Worm (Caenorhabditis elegans) whole organism, L4 larva: ENCODE results near the gene C15H9.4.

ENCODE experiments used
- D1046.2 ChIP-seq: fragments of 200-800 bp; sonication (Bioruptor generic); IDR thresholded peaks from 2 replicates; pipeline ENCODE4 v1.3.6; 2022; ENCODE audit warnings: missing genetic modification characterization, missing compliant biosample characterization
- F10B5.3 ChIP-seq: sonication (generic microtip); optimal IDR thresholded peaks from 2 replicates; lab custom pipeline; 2016; ENCODE audit warnings: mild to moderate bottlenecking, missing genetic modification characterization, missing compliant biosample characterization
- F37D6.2 ChIP-seq: sonication (generic microtip); optimal IDR thresholded peaks from 2 replicates; lab custom pipeline; 2016; ENCODE audit warnings: mild to moderate bottlenecking, missing genetic modification characterization, missing compliant biosample characterization
- F44E2.7 ChIP-seq: fragments of 200-800 bp; sonication (Bioruptor generic); IDR thresholded peaks from 2 replicates; pipeline ENCODE4 v2.1.2; 2022; ENCODE audit warnings: missing genetic modification characterization, missing compliant biosample characterization
- R02D3.7 ChIP-seq: fragments of 150-350 bp; sonication (generic microtip); optimal IDR thresholded peaks from 3 replicates; lab custom pipeline; 2014; ENCODE audit warnings: missing biosample characterization, missing genetic modification characterization
- T26A8.4 ChIP-seq: fragments of 200-800 bp; sonication (Bioruptor generic); IDR thresholded peaks from 2 replicates; pipeline ENCODE4 v1.3.6; 2022; ENCODE audit warnings: missing genetic modification characterization, missing compliant biosample characterization
- Y105C5A.15 ChIP-seq: fragments of 200-800 bp; sonication (Bioruptor generic); IDR thresholded peaks from 2 replicates; pipeline ENCODE4 v1.3.6; 2022; ENCODE audit warnings: missing genetic modification characterization, missing compliant biosample characterization
- Y48G9A.11 ChIP-seq: fragments of 200-800 bp; sonication (Bioruptor generic); IDR thresholded peaks from 2 replicates; pipeline ENCODE4 v1.3.6; 2022; ENCODE audit warnings: missing genetic modification reagents, missing genetic modification characterization, missing compliant biosample characterization
- Y75B8A.6 ChIP-seq: fragments of 200-800 bp; sonication (Bioruptor generic); IDR thresholded peaks from 2 replicates; pipeline ENCODE4 v1.3.6; 2022; ENCODE audit warnings: missing genetic modification reagents, missing genetic modification characterization, missing compliant biosample characterization
- ZK337.2 ChIP-seq: fragments of 200-800 bp; sonication (Bioruptor generic); IDR thresholded peaks from 2 replicates; pipeline ENCODE4 v1.3.6; 2022; ENCODE audit warnings: missing genetic modification reagents, missing genetic modification characterization, missing compliant biosample characterization
- aha-1 ChIP-seq: fragments of 150-350 bp; peaks from one replicate; lab custom pipeline; 2014; ENCODE audit warnings: missing biosample characterization, missing genetic modification characterization
- arid-1 ChIP-seq: fragments of 200-800 bp; sonication (Bioruptor generic); conservative IDR thresholded peaks from 2 replicates; pipeline ENCODE4 v1.3.6; 2022; ENCODE audit warnings: missing genetic modification reagents, missing genetic modification characterization, missing compliant biosample characterization
- attf-4 ChIP-seq: sonication (generic microtip); optimal IDR thresholded peaks from 3 replicates; lab custom pipeline; 2017; ENCODE audit warnings: missing biosample characterization, missing genetic modification characterization
- ceh-44 ChIP-seq: fragments of 200-800 bp; sonication (Bioruptor generic); IDR thresholded peaks from 2 replicates; pipeline ENCODE4 v1.3.6; 2022; ENCODE audit warnings: missing genetic modification reagents, missing genetic modification characterization, missing compliant biosample characterization
- ceh-62 ChIP-seq: sonication (generic microtip); optimal IDR thresholded peaks from 2 replicates; lab custom pipeline; 2017; ENCODE audit warnings: missing biosample characterization, missing genetic modification characterization
- ceh-82 ChIP-seq: sonication (generic microtip); optimal IDR thresholded peaks from 2 replicates; lab custom pipeline; 2017; ENCODE audit warnings: missing biosample characterization, missing genetic modification characterization
- ctbp-1 ChIP-seq: fragments of 200-800 bp; sonication (Bioruptor generic); IDR thresholded peaks from 2 replicates; pipeline ENCODE4 v1.3.6; 2022; ENCODE audit warnings: missing genetic modification reagents, missing genetic modification characterization, missing compliant biosample characterization
- daf-16 ChIP-seq, 3 experiments: sonication (generic microtip); optimal IDR thresholded peaks; 2 replicates each; lab custom pipeline; 2016 to 2017; ENCODE audit warnings: missing genetic modification characterization in 3 of 3, missing genetic modification reagents in 3 of 3, mild to moderate bottlenecking in 2 of 3, missing compliant biosample characterization in 2 of 3, missing biosample characterization in 1 of 3, moderate library complexity in 1 of 3
- dmd-6 ChIP-seq: fragments of 200-800 bp; sonication (Bioruptor generic); IDR thresholded peaks from 2 replicates; pipeline ENCODE4 v1.3.6; 2022; ENCODE audit warnings: missing genetic modification reagents, missing genetic modification characterization, missing compliant biosample characterization
- dve-1 ChIP-seq: sonication (generic microtip); optimal IDR thresholded peaks from 2 replicates; lab custom pipeline; 2017; ENCODE audit warnings: antibody characterized with exemption, mild to moderate bottlenecking, missing genetic modification characterization, missing compliant biosample characterization; ENCODE audit not compliant: insufficient read depth
- egl-43 ChIP-seq: fragments of 200-800 bp; sonication (Bioruptor generic); IDR thresholded peaks from 2 replicates; pipeline ENCODE4 v1.3.6; 2022; ENCODE audit warnings: missing genetic modification reagents, missing genetic modification characterization, missing compliant biosample characterization
- hmg-1.1 ChIP-seq: fragments of 200-800 bp; sonication (Bioruptor generic); IDR thresholded peaks from 2 replicates; pipeline ENCODE4 v1.3.6; 2022; ENCODE audit warnings: missing genetic modification reagents, missing genetic modification characterization, missing compliant biosample characterization
- jun-1 ChIP-seq: fragments of 150-350 bp; optimal IDR thresholded peaks from 2 replicates; lab custom pipeline; 2014; ENCODE audit warnings: missing biosample characterization, missing genetic modification reagents, missing genetic modification characterization
- lim-7 ChIP-seq: fragments of 200-800 bp; sonication (Bioruptor generic); IDR thresholded peaks from 2 replicates; pipeline ENCODE4 v1.3.6; 2022; ENCODE audit warnings: missing genetic modification characterization, missing compliant biosample characterization
- lin-38 ChIP-seq: fragments of 200-800 bp; sonication (Bioruptor generic); IDR thresholded peaks from 2 replicates; pipeline ENCODE4 v1.3.6; 2022; ENCODE audit warnings: missing genetic modification reagents, missing genetic modification characterization, missing compliant biosample characterization
- madf-9 ChIP-seq: fragments of 200-800 bp; sonication (Bioruptor generic); conservative IDR thresholded peaks from 2 replicates; pipeline ENCODE4 v1.3.6; 2022; ENCODE audit warnings: missing genetic modification reagents, missing genetic modification characterization, missing compliant biosample characterization
- mdt-29 ChIP-seq: fragments of 200-800 bp; sonication (Bioruptor generic); IDR thresholded peaks from 2 replicates; pipeline ENCODE4 v1.3.6; 2022; ENCODE audit warnings: missing genetic modification reagents, missing genetic modification characterization, missing compliant biosample characterization
- mep-1 ChIP-seq: fragments of 150-350 bp; sonication (generic microtip); optimal IDR thresholded peaks from 3 replicates; lab custom pipeline; 2014; ENCODE audit warnings: missing biosample characterization, missing genetic modification characterization
- mes-2 ChIP-seq: sonication (generic microtip); optimal IDR thresholded peaks from 2 replicates; lab custom pipeline; 2016; ENCODE audit warnings: missing genotype, mild to moderate bottlenecking, missing genetic modification characterization, missing compliant biosample characterization; ENCODE audit not compliant: poor library complexity, severe bottlenecking
- nhr-237 ChIP-seq: sonication (generic microtip); optimal IDR thresholded peaks from 2 replicates; lab custom pipeline; 2017; ENCODE audit warnings: missing biosample characterization, missing genetic modification characterization
- nhr-41 ChIP-seq: fragments of 200-800 bp; sonication (Bioruptor generic); IDR thresholded peaks from 2 replicates; pipeline ENCODE4 v1.3.6; 2022; ENCODE audit warnings: missing genetic modification reagents, missing genetic modification characterization, missing compliant biosample characterization
- nhr-48 ChIP-seq: sonication (generic microtip); optimal IDR thresholded peaks from 2 replicates; lab custom pipeline; 2016; ENCODE audit warnings: mild to moderate bottlenecking, missing genetic modification characterization, missing compliant biosample characterization
- nhr-6 ChIP-seq: fragments of 150-350 bp; optimal IDR thresholded peaks from 2 replicates; lab custom pipeline; 2014; ENCODE audit warnings: missing biosample characterization, missing genetic modification characterization
- nhr-76 ChIP-seq: fragments of 150-350 bp; optimal IDR thresholded peaks from 2 replicates; lab custom pipeline; 2014; ENCODE audit warnings: missing biosample characterization, missing genetic modification characterization
- nhr-77 ChIP-seq: fragments of 150-350 bp; optimal IDR thresholded peaks from 2 replicates; lab custom pipeline; 2014; ENCODE audit warnings: missing biosample characterization, missing genetic modification characterization
- pha-4 ChIP-seq, 2 experiments: fragments of 150-350 bp in 1 of 2; fragments of 200-800 bp in 1 of 2; sonication (Bioruptor generic) in 1 of 2; IDR thresholded peaks in 1 of 2; optimal IDR thresholded peaks in 1 of 2; 2 replicates each; pipeline versions ENCODE4 v1.3.6 to Lab custom; 2014 to 2022; ENCODE audit warnings: missing genetic modification characterization in 2 of 2, missing genetic modification reagents in 2 of 2, missing biosample characterization in 1 of 2, missing compliant biosample characterization in 1 of 2
- php-3 ChIP-seq: fragments of 200-800 bp; sonication (Bioruptor generic); IDR thresholded peaks from 2 replicates; pipeline ENCODE4 v1.3.6; 2022; ENCODE audit warnings: missing genetic modification reagents, missing genetic modification characterization, missing compliant biosample characterization
- pqm-1 ChIP-seq: sonication (generic microtip); optimal IDR thresholded peaks from 2 replicates; lab custom pipeline; 2017; ENCODE audit warnings: missing biosample characterization, missing genetic modification characterization
- saeg-2 ChIP-seq: fragments of 200-800 bp; sonication (Bioruptor generic); IDR thresholded peaks from 2 replicates; pipeline ENCODE4 v1.3.6; 2022; ENCODE audit warnings: missing genetic modification reagents, missing genetic modification characterization, missing compliant biosample characterization
- snpc-1.2 ChIP-seq: fragments of 200-800 bp; sonication (Bioruptor generic); IDR thresholded peaks from 2 replicates; pipeline ENCODE4 v1.3.6; 2022; ENCODE audit warnings: missing genetic modification reagents, missing genetic modification characterization, missing compliant biosample characterization
- snpc-4 ChIP-seq: fragments of 150-350 bp; optimal IDR thresholded peaks from 2 replicates; lab custom pipeline; 2014; ENCODE audit warnings: missing biosample characterization, missing genetic modification characterization
- spr-1 ChIP-seq: sonication (generic microtip); optimal IDR thresholded peaks from 2 replicates; lab custom pipeline; 2016; ENCODE audit warnings: mild to moderate bottlenecking, missing genetic modification characterization, missing compliant biosample characterization
- tag-97 ChIP-seq: fragments of 200-800 bp; sonication (Bioruptor generic); IDR thresholded peaks from 2 replicates; pipeline ENCODE4 v1.3.6; 2022; ENCODE audit warnings: missing genetic modification characterization, missing compliant biosample characterization
- zip-2 ChIP-seq: fragments of 150-350 bp; optimal IDR thresholded peaks from 2 replicates; lab custom pipeline; 2014; ENCODE audit warnings: missing biosample characterization, missing genetic modification characterization
- ztf-11 ChIP-seq: fragments of 150-350 bp; optimal IDR thresholded peaks from 2 replicates; lab custom pipeline; 2014; ENCODE audit warnings: missing biosample characterization, missing genetic modification characterization
- ztf-7 ChIP-seq: fragments of 150-350 bp; optimal IDR thresholded peaks from 2 replicates; lab custom pipeline; 2014; ENCODE audit warnings: missing biosample characterization, missing genetic modification characterization

The C15H9.4 gene

DNA sequence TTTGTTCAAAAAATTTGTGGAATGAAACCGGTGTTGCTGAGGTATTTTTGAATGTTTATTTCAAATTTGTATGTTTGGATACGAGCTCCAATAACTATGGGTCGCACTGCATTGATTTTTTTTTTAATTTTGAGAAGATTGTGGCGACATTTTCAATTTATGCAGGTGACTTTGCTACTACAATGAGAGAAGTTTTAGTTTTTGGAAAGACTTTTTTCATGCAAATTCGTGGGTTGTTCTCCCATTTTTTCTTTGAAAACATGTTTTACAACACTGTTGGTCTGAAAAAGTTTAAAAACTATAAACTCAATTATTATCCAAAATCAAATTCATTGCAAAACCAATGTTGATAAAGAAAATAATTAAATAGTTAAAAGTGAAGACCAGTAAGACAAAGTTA lies 8.7 kb upstream of the C15H9.4 start (continued):
- TF ChIP-seq spr-1 (tag; lab: Kevin White, UChicago): no peak
- TF ChIP-seq pha-4 (GFP tag; IDR thresholded peaks at IDR 0.05; lab: Robert Waterston, UW): peak; percentile 59; the same call in 1 of the 2 replicates
- no peak for TF ChIP-seq pha-4 (tag; optimal IDR thresholded peaks at IDR 0.05; lab: Kevin White, UChicago)
- TF ChIP-seq nhr-6 (tag; lab: Kevin White, UChicago): no peak
- peak; percentile 59 for TF ChIP-seq mes-2 (tag; lab: Kevin White, UChicago)
- no peak for TF ChIP-seq Y105C5A.15 (GFP tag; lab: Robert Waterston, UW)
- TF ChIP-seq dve-1 (tag; lab: Kevin White, UChicago): peak; percentile 75
- TF ChIP-seq lin-38 (GFP tag; lab: Robert Waterston, UW): peak; percentile 38
- TF ChIP-seq dmd-6 (GFP tag; lab: Robert Waterston, UW): peak; percentile 26
- no peak for TF ChIP-seq tag-97
- TF ChIP-seq lim-7 (GFP tag; lab: Robert Waterston, UW): 0 out of 2 replicates have a peak, but pooled peaks have one; percentile 30
- peak; percentile 45 for TF ChIP-seq nhr-77
- peak; percentile 21 for TF ChIP-seq nhr-48

DNA sequence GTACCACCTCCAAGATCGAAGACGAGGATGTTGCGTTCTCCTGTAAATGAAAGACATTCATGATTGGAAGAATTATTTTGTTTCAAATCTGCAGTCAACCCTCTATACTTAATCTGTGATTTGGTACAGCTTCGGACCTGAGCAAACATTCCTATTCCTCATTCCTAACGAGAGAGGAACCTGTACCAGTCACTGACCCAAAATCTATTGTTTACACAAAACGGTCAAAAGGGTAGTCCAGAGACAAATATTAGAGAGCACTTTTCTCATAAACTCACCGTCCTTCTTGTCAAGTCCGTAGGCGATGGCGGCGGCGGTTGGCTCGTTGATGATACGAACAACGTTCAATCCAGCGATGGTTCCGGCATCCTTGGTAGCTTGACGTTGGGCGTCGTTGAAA lies 6.7 kb upstream of the C15H9.4 start:
- TF ChIP-seq T26A8.4 (GFP tag; lab: Robert Waterston, UW) (no peak), ztf-7 (tag; lab: Kevin White, UChicago) (no peak), saeg-2 (no peak), aha-1 (tag; lab: Kevin White, UChicago) (peak; percentile 95), daf-16 (GFP tag; optimal IDR thresholded peaks at IDR 0.05; lab: Kevin White, UChicago) (no peak), daf-16 (tag; optimal IDR thresholded peaks at IDR 0.05; lab: Kevin White, UChicago) (peak; percentile 7)

ce11 chrX:6091967-6092366 lies 5.5 kb upstream of the C15H9.4 start, which contains the start of gene hsp-3:
Gene hsp-3 (minus strand): TSS chrX:6092124.
- peak; percentile 95 for TF ChIP-seq mdt-29 (GFP tag; lab: Robert Waterston, UW)
- peak; percentile 94 for TF ChIP-seq madf-9 (GFP tag; lab: Robert Waterston, UW)
- TF ChIP-seq ceh-82 (tag; lab: Kevin White, UChicago): no peak
- peak; percentile 95 for TF ChIP-seq php-3
- peak; percentile 70 for TF ChIP-seq mes-2 (tag; lab: Kevin White, UChicago)
- no peak for TF ChIP-seq R02D3.7
- TF ChIP-seq ceh-62: no peak
- peak; percentile 56; the same call in 1 of the 2 replicates for TF ChIP-seq Y75B8A.6
- TF ChIP-seq F44E2.7 (GFP tag; lab: Robert Waterston, UW): 0 out of 2 replicates have a peak, but pooled peaks have one; percentile 42
- peak; percentile 32 for TF ChIP-seq nhr-237
- TF ChIP-seq dmd-6 (GFP tag; lab: Robert Waterston, UW): peak; percentile 99
- no peak for TF ChIP-seq ZK337.2
- TF ChIP-seq ctbp-1 (GFP tag; lab: Robert Waterston, UW): peak; percentile 95
- TF ChIP-seq egl-43 (GFP tag; lab: Robert Waterston, UW): peak; percentile 96
- peak; percentile 96 for TF ChIP-seq saeg-2
- peak; percentile 47; the same call in 1 of the 2 replicates for TF ChIP-seq Y48G9A.11 (GFP tag; lab: Robert Waterston, UW)
- no peak for TF ChIP-seq attf-4 (tag; lab: Kevin White, UChicago)
- TF ChIP-seq mep-1 (tag; lab: Kevin White, UChicago): peak; percentile 97
- TF ChIP-seq jun-1 (tag; lab: Kevin White, UChicago): peak; percentile 92
- peak; percentile 65 for TF ChIP-seq ztf-7 (tag; lab: Kevin White, UChicago)
- peak; percentile 98 for TF ChIP-seq hmg-1.1 (GFP tag; lab: Robert Waterston, UW)
- peak; percentile 97 for TF ChIP-seq arid-1 (GFP tag; lab: Robert Waterston, UW)
- peak; percentile 96 for TF ChIP-seq pha-4 (GFP tag; IDR thresholded peaks at IDR 0.05; lab: Robert Waterston, UW)
- TF ChIP-seq pha-4 (tag; optimal IDR thresholded peaks at IDR 0.05; lab: Kevin White, UChicago): no peak
- 0 out of 2 replicates have a peak, but pooled peaks have one; percentile 50 for TF ChIP-seq lim-7 (GFP tag; lab: Robert Waterston, UW)
- TF ChIP-seq snpc-1.2 (GFP tag; lab: Robert Waterston, UW): no peak
- peak; percentile 32 for TF ChIP-seq pqm-1
- peak; percentile 37 for TF ChIP-seq snpc-4 (tag; lab: Kevin White, UChicago)
- TF ChIP-seq ceh-44 (GFP tag; lab: Robert Waterston, UW): no peak
- TF ChIP-seq nhr-41: peak; percentile 97
- TF ChIP-seq F10B5.3 (tag; lab: Kevin White, UChicago): peak; percentile 86
- no peak for TF ChIP-seq ztf-11
- peak; percentile 95 for TF ChIP-seq D1046.2
- TF ChIP-seq F37D6.2 (tag; lab: Kevin White, UChicago): peak; percentile 92
- no peak for TF ChIP-seq nhr-76
- no peak for TF ChIP-seq zip-2 (tag; lab: Kevin White, UChicago)
